Worm (Caenorhabditis elegans) whole organism, L4 larva: ENCODE measurements around the gene npp-3.

Experiments
- F44E2.7 ChIP-seq: fragments of 200-800 bp; sonication (Bioruptor generic); IDR thresholded peaks from 2 replicates; pipeline ENCODE4 v2.1.2; 2022; ENCODE audit warnings: missing genetic modification characterization, missing compliant biosample characterization
- aha-1 ChIP-seq: fragments of 150-350 bp; peaks from one replicate; lab custom pipeline; 2014; ENCODE audit warnings: missing biosample characterization, missing genetic modification characterization
- arid-1 ChIP-seq: fragments of 200-800 bp; sonication (Bioruptor generic); conservative IDR thresholded peaks from 2 replicates; pipeline ENCODE4 v1.3.6; 2022; ENCODE audit warnings: missing genetic modification reagents, missing genetic modification characterization, missing compliant biosample characterization
- attf-4 ChIP-seq: sonication (generic microtip); optimal IDR thresholded peaks from 3 replicates; lab custom pipeline; 2017; ENCODE audit warnings: missing biosample characterization, missing genetic modification characterization
- ceh-32 ChIP-seq: sonication (generic microtip); optimal IDR thresholded peaks from 2 replicates; lab custom pipeline; 2016; ENCODE audit warnings: mild to moderate bottlenecking, missing genetic modification characterization, missing compliant biosample characterization; ENCODE audit not compliant: poor library complexity
- ceh-44 ChIP-seq: fragments of 200-800 bp; sonication (Bioruptor generic); IDR thresholded peaks from 2 replicates; pipeline ENCODE4 v1.3.6; 2022; ENCODE audit warnings: missing genetic modification reagents, missing genetic modification characterization, missing compliant biosample characterization
- daf-16 ChIP-seq, 3 experiments: sonication (generic microtip); optimal IDR thresholded peaks; 2 replicates each; lab custom pipeline; 2016 to 2017; ENCODE audit warnings: missing genetic modification characterization in 3 of 3, missing genetic modification reagents in 3 of 3, mild to moderate bottlenecking in 2 of 3, missing compliant biosample characterization in 2 of 3, missing biosample characterization in 1 of 3, moderate library complexity in 1 of 3
- daf-19 ChIP-seq: fragments of 200-800 bp; sonication (Bioruptor generic); conservative IDR thresholded peaks from 2 replicates; pipeline ENCODE4 v1.3.6; 2022; ENCODE audit warnings: missing genetic modification characterization, missing compliant biosample characterization
- daf-8 ChIP-seq: fragments of 200-800 bp; sonication (Bioruptor generic); IDR thresholded peaks from 2 replicates; pipeline ENCODE4 v1.3.6; 2022; ENCODE audit warnings: missing genetic modification characterization, missing compliant biosample characterization
- dmd-6 ChIP-seq: fragments of 200-800 bp; sonication (Bioruptor generic); IDR thresholded peaks from 2 replicates; pipeline ENCODE4 v1.3.6; 2022; ENCODE audit warnings: missing genetic modification reagents, missing genetic modification characterization, missing compliant biosample characterization
- dmd-8 ChIP-seq: fragments of 200-800 bp; sonication (Bioruptor generic); IDR thresholded peaks from 2 replicates; pipeline ENCODE4 v1.3.6; 2022; ENCODE audit warnings: missing genetic modification characterization, missing compliant biosample characterization
- dmd-9 ChIP-seq: fragments of 200-800 bp; sonication (Bioruptor generic); IDR thresholded peaks from 2 replicates; pipeline ENCODE4 v1.3.6; 2022; ENCODE audit warnings: missing genetic modification reagents, missing genetic modification characterization, missing compliant biosample characterization
- dpl-1 ChIP-seq: fragments of 150-350 bp; optimal IDR thresholded peaks from 2 replicates; lab custom pipeline; 2014; ENCODE audit warnings: missing biosample characterization, missing genetic modification reagents, missing genetic modification characterization
- dve-1 ChIP-seq: sonication (generic microtip); optimal IDR thresholded peaks from 2 replicates; lab custom pipeline; 2017; ENCODE audit warnings: antibody characterized with exemption, mild to moderate bottlenecking, missing genetic modification characterization, missing compliant biosample characterization; ENCODE audit not compliant: insufficient read depth
- egl-27 ChIP-seq: sonication (generic microtip); optimal IDR thresholded peaks from 3 replicates; lab custom pipeline; 2017; ENCODE audit warnings: missing biosample characterization, missing genetic modification reagents, missing genetic modification characterization
- fos-1 ChIP-seq: fragments of 150-350 bp; optimal IDR thresholded peaks from 2 replicates; lab custom pipeline; 2014; ENCODE audit warnings: missing biosample characterization, missing genetic modification characterization
- gei-8 ChIP-seq: fragments of 200-800 bp; sonication (Bioruptor generic); optimal IDR thresholded peaks from 2 replicates; lab custom pipeline; 2018; ENCODE audit warnings: mild to moderate bottlenecking, missing genetic modification characterization, missing compliant biosample characterization
- hif-1 ChIP-seq, 2 experiments: sonication (generic microtip); optimal IDR thresholded peaks; 2 replicates each; lab custom pipeline; 2016 to 2017; ENCODE audit warnings: missing compliant biosample characterization in 2 of 2, missing genetic modification characterization in 2 of 2, missing genetic modification reagents in 2 of 2, missing genotype in 2 of 2, mild to moderate bottlenecking in 1 of 2
- hlh-11 ChIP-seq: fragments of 200-800 bp; sonication (Bioruptor generic); optimal IDR thresholded peaks from 2 replicates; lab custom pipeline; 2018; ENCODE audit warnings: mild to moderate bottlenecking, missing genetic modification characterization, missing compliant biosample characterization
- hlh-30 ChIP-seq: sonication (generic microtip); optimal IDR thresholded peaks from 2 replicates; lab custom pipeline; 2017; ENCODE audit warnings: antibody characterized with exemption, mild to moderate bottlenecking, missing genetic modification characterization, missing compliant biosample characterization; ENCODE audit not compliant: insufficient read depth
- lim-7 ChIP-seq: fragments of 200-800 bp; sonication (Bioruptor generic); IDR thresholded peaks from 2 replicates; pipeline ENCODE4 v1.3.6; 2022; ENCODE audit warnings: missing genetic modification characterization, missing compliant biosample characterization
- lin-29 ChIP-seq: fragments of 200-800 bp; sonication (Bioruptor generic); IDR thresholded peaks from 2 replicates; pipeline ENCODE4 v1.3.6; 2022; ENCODE audit warnings: missing genetic modification reagents, missing genetic modification characterization, missing compliant biosample characterization
- lin-38 ChIP-seq: fragments of 200-800 bp; sonication (Bioruptor generic); IDR thresholded peaks from 2 replicates; pipeline ENCODE4 v1.3.6; 2022; ENCODE audit warnings: missing genetic modification reagents, missing genetic modification characterization, missing compliant biosample characterization
- lin-39 ChIP-seq: fragments of 150-350 bp; optimal IDR thresholded peaks from 2 replicates; lab custom pipeline; 2014; ENCODE audit warnings: missing biosample characterization, missing genetic modification reagents, missing genetic modification characterization
- lsy-2 ChIP-seq, 2 experiments: fragments of 150-350 bp in 1 of 2; sonication (generic microtip) in 1 of 2; optimal IDR thresholded peaks; 2 replicates each; lab custom pipeline; 2014 to 2017; ENCODE audit warnings: missing biosample characterization in 2 of 2, missing genetic modification characterization in 2 of 2
- madf-9 ChIP-seq: fragments of 200-800 bp; sonication (Bioruptor generic); conservative IDR thresholded peaks from 2 replicates; pipeline ENCODE4 v1.3.6; 2022; ENCODE audit warnings: missing genetic modification reagents, missing genetic modification characterization, missing compliant biosample characterization
- mdl-1 ChIP-seq, 2 experiments: fragments of 150-350 bp in 1 of 2; sonication (generic microtip) in 1 of 2; optimal IDR thresholded peaks; 2 replicates each; lab custom pipeline; 2014 to 2017; ENCODE audit warnings: missing biosample characterization in 2 of 2, missing genetic modification characterization in 2 of 2
- mep-1 ChIP-seq: fragments of 150-350 bp; sonication (generic microtip); optimal IDR thresholded peaks from 3 replicates; lab custom pipeline; 2014; ENCODE audit warnings: missing biosample characterization, missing genetic modification characterization
- nhr-111 ChIP-seq: fragments of 200-800 bp; sonication (Bioruptor generic); optimal IDR thresholded peaks from 2 replicates; lab custom pipeline; 2018; ENCODE audit warnings: mild to moderate bottlenecking, missing genetic modification characterization, missing compliant biosample characterization
- nhr-25 ChIP-seq: sonication (generic microtip); optimal IDR thresholded peaks from 2 replicates; lab custom pipeline; 2017; ENCODE audit warnings: missing genetic modification characterization, mild to moderate bottlenecking, missing compliant biosample characterization, antibody characterized with exemption, moderate library complexity, borderline replicate concordance; ENCODE audit not compliant: insufficient read depth
- nhr-28 ChIP-seq: fragments of 150-350 bp; optimal IDR thresholded peaks from 2 replicates; lab custom pipeline; 2014; ENCODE audit warnings: missing biosample characterization, missing genetic modification characterization
- nhr-41 ChIP-seq: fragments of 200-800 bp; sonication (Bioruptor generic); IDR thresholded peaks from 2 replicates; pipeline ENCODE4 v1.3.6; 2022; ENCODE audit warnings: missing genetic modification reagents, missing genetic modification characterization, missing compliant biosample characterization
- nhr-48 ChIP-seq: sonication (generic microtip); optimal IDR thresholded peaks from 2 replicates; lab custom pipeline; 2016; ENCODE audit warnings: mild to moderate bottlenecking, missing genetic modification characterization, missing compliant biosample characterization
- nhr-76 ChIP-seq: fragments of 150-350 bp; optimal IDR thresholded peaks from 2 replicates; lab custom pipeline; 2014; ENCODE audit warnings: missing biosample characterization, missing genetic modification characterization
- php-3 ChIP-seq: fragments of 200-800 bp; sonication (Bioruptor generic); IDR thresholded peaks from 2 replicates; pipeline ENCODE4 v1.3.6; 2022; ENCODE audit warnings: missing genetic modification reagents, missing genetic modification characterization, missing compliant biosample characterization
- sdz-12 ChIP-seq: fragments of 200-800 bp; sonication (Bioruptor generic); optimal IDR thresholded peaks from 2 replicates; lab custom pipeline; 2018; ENCODE audit warnings: mild to moderate bottlenecking, missing genetic modification characterization, missing compliant biosample characterization
- set-16 ChIP-seq: fragments of 200-800 bp; sonication (Bioruptor generic); IDR thresholded peaks from 2 replicates; pipeline ENCODE4 v1.3.6; 2022; ENCODE audit warnings: missing genetic modification reagents, missing genetic modification characterization, missing compliant biosample characterization
- snpc-1.2 ChIP-seq: fragments of 200-800 bp; sonication (Bioruptor generic); IDR thresholded peaks from 2 replicates; pipeline ENCODE4 v1.3.6; 2022; ENCODE audit warnings: missing genetic modification reagents, missing genetic modification characterization, missing compliant biosample characterization
- spr-3 ChIP-seq: fragments of 200-800 bp; sonication (Bioruptor generic); optimal IDR thresholded peaks from 2 replicates; lab custom pipeline; 2018; ENCODE audit warnings: mild to moderate bottlenecking, missing genetic modification characterization, missing compliant biosample characterization
- tra-1 ChIP-seq: fragments of 200-800 bp; sonication (Bioruptor generic); IDR thresholded peaks from 2 replicates; pipeline ENCODE4 v1.3.6; 2022; ENCODE audit warnings: missing genetic modification reagents, missing genetic modification characterization, missing compliant biosample characterization
- zag-1 ChIP-seq: fragments of 150-350 bp; optimal IDR thresholded peaks from 2 replicates; lab custom pipeline; 2014; ENCODE audit warnings: missing biosample characterization, missing genetic modification characterization
- zfp-3 ChIP-seq: fragments of 200-800 bp; sonication (Bioruptor generic); conservative IDR thresholded peaks from 2 replicates; pipeline ENCODE4 v1.3.6; 2022; ENCODE audit warnings: missing genetic modification reagents, missing genetic modification characterization, missing compliant biosample characterization
- zip-11 ChIP-seq: fragments of 200-800 bp; sonication (Bioruptor generic); IDR thresholded peaks from 2 replicates; pipeline ENCODE4 v1.3.6; 2022; ENCODE audit warnings: missing genetic modification characterization, missing compliant biosample characterization

The npp-3 gene

ce11 chrII:11839116-11839515 is 35.5 kb downstream of the npp-3 start:
- TF ChIP-seq lsy-2 (tag; optimal IDR thresholded peaks at IDR 0.05; lab: Kevin White, UChicago) (peak in 1 of 2 experiments; percentile 30), zag-1 (no peak), aha-1 (tag; lab: Kevin White, UChicago) (peak; percentile 73), hlh-30 (peak; percentile 10), nhr-41 (GFP tag; lab: Robert Waterston, UW) (no peak), php-3 (no peak), daf-19 (GFP tag; lab: Robert Waterston, UW) (no peak)
- TF ChIP-seq, all 104 proteins: peak for 3

- TF ChIP-seq set-16 (GFP tag; lab: Robert Waterston, UW) (no peak), sdz-12 (GFP tag; lab: Kevin White, UChicago) (no peak), hlh-11 (tag; lab: Kevin White, UChicago) (peak; percentile 65), lin-29 (GFP tag; lab: Robert Waterston, UW) (no peak), daf-8 (no peak), lsy-2 (tag; optimal IDR thresholded peaks at IDR 0.05; lab: Kevin White, UChicago) (peak in 1 of 2 experiments; percentile 33), arid-1 (GFP tag; lab: Robert Waterston, UW) (no peak), nhr-48 (peak; percentile 68), daf-19 (GFP tag; lab: Robert Waterston, UW) (no peak), lin-38 (no peak), fos-1 (tag; lab: Kevin White, UChicago) (no peak), dmd-8 (GFP tag; lab: Robert Waterston, UW) (no peak), lin-39 (tag; lab: Kevin White, UChicago) (no peak), tra-1 (GFP tag; lab: Robert Waterston, UW) (peak; percentile 75; the same call in 1 of the 2 replicates), snpc-1.2 (GFP tag; lab: Robert Waterston, UW) (no peak), mdl-1 (tag; optimal IDR thresholded peaks at IDR 0.05; lab: Kevin White, UChicago) (peak; percentile 56 to 66), nhr-28 (tag; lab: Kevin White, UChicago) (peak; percentile 21), daf-16 (GFP tag; optimal IDR thresholded peaks at IDR 0.05; lab: Kevin White, UChicago) (no peak), daf-16 (tag; optimal IDR thresholded peaks at IDR 0.05; lab: Kevin White, UChicago) (no peak), dmd-6 (GFP tag; lab: Robert Waterston, UW) (peak; percentile 39), hlh-30 (peak; percentile 18), zip-11 (GFP tag; lab: Robert Waterston, UW) (no peak), zfp-3 (GFP tag; lab: Robert Waterston, UW) (no peak), ceh-44 (no peak), nhr-41 (GFP tag; lab: Robert Waterston, UW) (no peak), mep-1 (tag; lab: Kevin White, UChicago) (peak; percentile 33), nhr-25 (tag; lab: Kevin White, UChicago) (peak; percentile 45)
Observed at ce11 chrII:11838353-11838752, 36.2 kb downstream of the npp-3 start.

- TF ChIP-seq lim-7 (GFP tag; lab: Robert Waterston, UW) (no peak), hif-1 (tag; optimal IDR thresholded peaks at IDR 0.05; lab: Kevin White, UChicago) (no peak), spr-3 (GFP tag; lab: Kevin White, UChicago) (no peak), mep-1 (tag; lab: Kevin White, UChicago) (peak; percentile 23), daf-16 (GFP tag; optimal IDR thresholded peaks at IDR 0.05; lab: Kevin White, UChicago) (no peak), daf-16 (tag; optimal IDR thresholded peaks at IDR 0.05; lab: Kevin White, UChicago) (peak; percentile 3), tra-1 (GFP tag; lab: Robert Waterston, UW) (peak; percentile 54; the same call in 1 of the 2 replicates), F44E2.7 (GFP tag; lab: Robert Waterston, UW) (no peak), madf-9 (GFP tag; lab: Robert Waterston, UW) (no peak), ceh-32 (tag; lab: Kevin White, UChicago) (no peak), lsy-2 (tag; optimal IDR thresholded peaks at IDR 0.05; lab: Kevin White, UChicago) (peak in 1 of 2 experiments; percentile 20), attf-4 (tag; lab: Kevin White, UChicago) (no peak), dmd-8 (GFP tag; lab: Robert Waterston, UW) (no peak), hlh-30 (peak; percentile 29), dmd-6 (GFP tag; lab: Robert Waterston, UW) (peak; percentile 55), dmd-9 (GFP tag; lab: Robert Waterston, UW) (no peak), mdl-1 (tag; optimal IDR thresholded peaks at IDR 0.05; lab: Kevin White, UChicago) (peak; percentile 49 to 71), php-3 (0 out of 2 replicates have a peak, but pooled peaks have one; percentile 35), nhr-111 (GFP tag; lab: Kevin White, UChicago) (no peak), nhr-48 (peak; percentile 76), dpl-1 (GFP tag; lab: Kevin White, UChicago) (no peak), nhr-76 (peak; percentile 67), gei-8 (peak; percentile 51), egl-27 (tag; lab: Kevin White, UChicago) (no peak), hlh-11 (tag; lab: Kevin White, UChicago) (peak; percentile 83), dve-1 (tag; lab: Kevin White, UChicago) (peak; percentile 37)
Observed at ce11 chrII:11836554-11837218, 37.9 kb downstream of the npp-3 start.
